Worm (Caenorhabditis elegans) whole organism, mixed stage, embryonic: ENCODE data around the gene coh-3.

Experiments used
- M03D4.4 ChIP-seq: sonication (generic microtip); optimal IDR thresholded peaks from 2 replicates; lab custom pipeline; 2017; ENCODE audit warnings: mild to moderate bottlenecking, missing genetic modification characterization, missing compliant biosample characterization
- bed-3 ChIP-seq: fragments of 200-800 bp; sonication (Bioruptor generic); optimal IDR thresholded peaks from 3 replicates; lab custom pipeline; 2018; ENCODE audit warnings: mild to moderate bottlenecking, missing genetic modification characterization, moderate library complexity, missing compliant biosample characterization
- blmp-1 ChIP-seq: fragments of 150-350 bp; optimal IDR thresholded peaks from 2 replicates; lab custom pipeline; 2014; ENCODE audit warnings: missing biosample characterization, missing genetic modification characterization
- ceh-39 ChIP-seq: fragments of 150-350 bp; optimal IDR thresholded peaks from 2 replicates; lab custom pipeline; 2014; ENCODE audit warnings: missing biosample characterization, missing genetic modification characterization
- ceh-43 ChIP-seq: fragments of 200-800 bp; sonication (Bioruptor generic); optimal IDR thresholded peaks from 2 replicates; lab custom pipeline; 2018; ENCODE audit warnings: mild to moderate bottlenecking, missing genetic modification characterization, moderate library complexity, missing compliant biosample characterization
- ceh-83 ChIP-seq: fragments of 200-800 bp; sonication (Bioruptor generic); optimal IDR thresholded peaks from 2 replicates; lab custom pipeline; 2018; ENCODE audit warnings: mild to moderate bottlenecking, missing genetic modification characterization, missing compliant biosample characterization
- ces-1 ChIP-seq: fragments of 150-350 bp; optimal IDR thresholded peaks from 2 replicates; lab custom pipeline; 2014; ENCODE audit warnings: missing biosample characterization, missing genetic modification reagents, missing genetic modification characterization
- elt-3 ChIP-seq: fragments of 150-350 bp; optimal IDR thresholded peaks from 2 replicates; lab custom pipeline; 2014; ENCODE audit warnings: missing biosample characterization, missing genetic modification characterization
- flh-1 ChIP-seq: fragments of 200-800 bp; sonication (Bioruptor generic); optimal IDR thresholded peaks from 2 replicates; lab custom pipeline; 2018; ENCODE audit warnings: mild to moderate bottlenecking, missing genetic modification characterization, moderate library complexity, missing compliant biosample characterization
- ham-2 ChIP-seq: fragments of 200-800 bp; sonication (Bioruptor generic); optimal IDR thresholded peaks from 2 replicates; lab custom pipeline; 2018; ENCODE audit warnings: mild to moderate bottlenecking, missing genetic modification characterization, missing compliant biosample characterization
- hlh-1 ChIP-seq: fragments of 150-350 bp; optimal IDR thresholded peaks from 2 replicates; lab custom pipeline; 2014; ENCODE audit warnings: missing biosample characterization, missing genetic modification reagents, missing genetic modification characterization
- lin-13 ChIP-seq: fragments of 150-350 bp; optimal IDR thresholded peaks from 2 replicates; lab custom pipeline; 2014; ENCODE audit warnings: missing biosample characterization, missing genetic modification characterization
- lin-32 ChIP-seq: fragments of 200-800 bp; sonication (Bioruptor generic); optimal IDR thresholded peaks from 2 replicates; lab custom pipeline; 2018; ENCODE audit warnings: mild to moderate bottlenecking, missing genetic modification characterization, missing compliant biosample characterization
- lsy-2 ChIP-seq: fragments of 150-350 bp; optimal IDR thresholded peaks from 2 replicates; lab custom pipeline; 2014; ENCODE audit warnings: missing biosample characterization, missing genetic modification characterization
- mab-5 ChIP-seq: fragments of 150-350 bp; optimal IDR thresholded peaks from 2 replicates; lab custom pipeline; 2014; ENCODE audit warnings: missing biosample characterization, missing genetic modification characterization
- mls-2 ChIP-seq: sonication (generic microtip); optimal IDR thresholded peaks from 2 replicates; lab custom pipeline; 2016; ENCODE audit warnings: mild to moderate bottlenecking, missing genetic modification characterization, moderate library complexity, missing compliant biosample characterization
- nhr-12 ChIP-seq: fragments of 150-350 bp; optimal IDR thresholded peaks from 2 replicates; lab custom pipeline; 2014; ENCODE audit warnings: missing biosample characterization, missing genetic modification characterization
- nhr-2 ChIP-seq: fragments of 150-350 bp; optimal IDR thresholded peaks from 2 replicates; lab custom pipeline; 2014; ENCODE audit warnings: missing biosample characterization, missing genetic modification characterization
- nhr-237 ChIP-seq: fragments of 150-350 bp; optimal IDR thresholded peaks from 2 replicates; lab custom pipeline; 2014; ENCODE audit warnings: missing biosample characterization, missing genetic modification characterization
- nhr-28 ChIP-seq: fragments of 150-350 bp; optimal IDR thresholded peaks from 2 replicates; lab custom pipeline; 2014; ENCODE audit warnings: missing biosample characterization, missing genetic modification characterization
- pha-4 ChIP-seq: fragments of 150-350 bp; optimal IDR thresholded peaks from 2 replicates; lab custom pipeline; 2018; ENCODE audit warnings: missing biosample characterization, missing genetic modification reagents, missing genetic modification characterization
- sem-2 ChIP-seq: fragments of 200-800 bp; sonication (Bioruptor generic); optimal IDR thresholded peaks from 2 replicates; lab custom pipeline; 2018; ENCODE audit warnings: mild to moderate bottlenecking, missing genetic modification characterization, missing compliant biosample characterization
- sptf-1 ChIP-seq: sonication (generic microtip); optimal IDR thresholded peaks from 2 replicates; lab custom pipeline; 2017; ENCODE audit warnings: mild to moderate bottlenecking, missing genetic modification characterization, moderate library complexity, missing compliant biosample characterization
- tbx-8 ChIP-seq: fragments of 200-800 bp; sonication (Bioruptor generic); optimal IDR thresholded peaks from 2 replicates; lab custom pipeline; 2018; ENCODE audit warnings: mild to moderate bottlenecking, missing genetic modification characterization, moderate library complexity, missing compliant biosample characterization
- unc-120 ChIP-seq: sonication (generic microtip); optimal IDR thresholded peaks from 2 replicates; lab custom pipeline; 2017; ENCODE audit warnings: missing genetic modification characterization, missing compliant biosample characterization; ENCODE audit not compliant: poor library complexity, severe bottlenecking
- unc-39 ChIP-seq: fragments of 150-350 bp; optimal IDR thresholded peaks from 2 replicates; lab custom pipeline; 2014; ENCODE audit warnings: missing biosample characterization, missing genetic modification characterization
- unc-62 ChIP-seq: fragments of 150-350 bp; optimal IDR thresholded peaks from 2 replicates; lab custom pipeline; 2014; ENCODE audit warnings: missing biosample characterization, missing genetic modification reagents, missing genetic modification characterization
- zip-8 ChIP-seq: fragments of 150-350 bp; optimal IDR thresholded peaks from 2 replicates; lab custom pipeline; 2014; ENCODE audit warnings: missing biosample characterization, missing genetic modification characterization

The coh-3 gene

ce11 chrV:14457070-14457469 lies at the start of gene coh-3:
coh-3 (plus strand) TSS chrV:14457422.
- no peak for TF ChIP-seq tbx-8 (GFP tag; lab: Kevin White, UChicago)

DNA sequence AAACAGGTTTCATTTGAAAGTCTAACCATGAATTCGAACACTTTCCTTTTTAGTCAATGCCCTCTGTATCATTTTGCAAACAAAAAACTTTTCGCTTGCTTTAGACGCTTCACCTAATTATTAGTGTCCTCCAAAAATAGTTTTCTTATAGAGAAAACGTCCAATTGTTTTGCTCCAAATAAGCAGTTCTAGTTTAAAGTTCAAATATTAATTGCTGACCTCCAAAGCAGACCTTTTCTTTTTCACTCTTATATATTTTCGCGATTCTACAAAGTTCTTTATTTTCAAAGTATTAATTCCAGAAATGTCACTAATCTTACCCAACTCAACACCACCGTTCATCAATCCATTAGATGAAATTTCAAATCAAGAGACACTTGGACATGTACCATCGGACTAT lies 48.4 kb upstream of the coh-3 start, which contains the start of gene gnrr-2:
Gene gnrr-2, plus strand, starts transcription at position 301 of the 400 bp plus-strand sequence.
- TF ChIP-seq unc-39 (tag; lab: Kevin White, UChicago) (no peak), flh-1 (GFP tag; lab: Kevin White, UChicago) (no peak), unc-120 (tag; lab: Kevin White, UChicago) (no peak), M03D4.4 (tag; lab: Kevin White, UChicago) (no peak), hlh-1 (no peak), bed-3 (GFP tag; lab: Kevin White, UChicago) (no peak), unc-62 (no peak), ceh-39 (no peak), sptf-1 (tag; lab: Kevin White, UChicago) (no peak)

DNA sequence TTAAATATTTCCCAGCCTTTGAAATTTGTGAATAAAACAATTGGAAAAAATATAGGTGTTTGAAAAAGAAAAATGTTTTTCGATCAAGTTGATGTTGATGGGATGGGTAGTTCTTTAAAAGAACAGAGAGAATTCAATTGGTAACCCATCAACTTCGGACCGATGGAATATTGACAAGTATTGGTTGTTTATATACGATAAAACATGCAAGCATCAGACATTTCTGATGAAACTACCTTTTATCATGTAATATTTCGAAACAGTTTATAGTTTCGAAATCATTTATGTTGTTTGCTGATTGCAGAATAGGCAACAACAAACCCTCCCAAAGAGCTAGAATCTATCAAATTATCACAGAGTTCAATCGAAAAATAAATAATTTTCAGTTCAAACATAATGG lies 47.3 kb upstream of the coh-3 start:
- TF ChIP-seq unc-39 (tag; lab: Kevin White, UChicago) (no peak), mab-5 (no peak), nhr-12 (no peak), sem-2 (GFP tag; lab: Kevin White, UChicago) (no peak), nhr-237 (tag; lab: Kevin White, UChicago) (no peak), M03D4.4 (tag; lab: Kevin White, UChicago) (no peak), flh-1 (GFP tag; lab: Kevin White, UChicago) (no peak), lin-32 (no peak), zip-8 (tag; lab: Kevin White, UChicago) (no peak), ces-1 (GFP tag; lab: Kevin White, UChicago) (no peak), lin-13 (tag; lab: Kevin White, UChicago) (no peak), ham-2 (GFP tag; lab: Kevin White, UChicago) (no peak), elt-3 (tag; lab: Kevin White, UChicago) (no peak)

DNA sequence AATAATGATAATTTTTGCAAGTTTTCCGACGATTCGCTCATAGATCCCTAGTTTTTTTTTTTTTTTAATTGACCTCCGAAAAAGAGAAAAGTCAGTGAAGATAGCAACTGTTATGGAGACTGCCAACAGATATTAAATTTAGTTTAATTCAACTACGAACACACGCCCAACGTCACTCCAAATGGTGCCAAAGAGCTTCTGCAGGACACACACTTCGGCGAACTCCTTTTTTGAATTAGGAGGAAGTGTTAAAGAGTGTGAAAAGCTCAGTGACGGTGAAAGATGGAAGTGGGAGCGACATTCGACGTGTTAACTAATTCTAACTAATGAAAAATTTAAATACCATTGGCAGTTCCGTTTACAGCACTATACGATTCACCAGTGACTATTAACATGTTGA lies 45.2 kb upstream of the coh-3 start:
- no peak for TF ChIP-seq nhr-12
- TF ChIP-seq nhr-28 (tag; lab: Kevin White, UChicago): no peak
- TF ChIP-seq lin-32: no peak
- TF ChIP-seq ceh-43 (GFP tag; lab: Kevin White, UChicago): no peak
- no peak for TF ChIP-seq flh-1 (GFP tag; lab: Kevin White, UChicago)
- TF ChIP-seq M03D4.4 (tag; lab: Kevin White, UChicago): no peak
- no peak for TF ChIP-seq nhr-2 (tag; lab: Kevin White, UChicago)
- no peak for TF ChIP-seq elt-3 (tag; lab: Kevin White, UChicago)
- no peak for TF ChIP-seq pha-4 (tag; lab: Kevin White, UChicago)

DNA sequence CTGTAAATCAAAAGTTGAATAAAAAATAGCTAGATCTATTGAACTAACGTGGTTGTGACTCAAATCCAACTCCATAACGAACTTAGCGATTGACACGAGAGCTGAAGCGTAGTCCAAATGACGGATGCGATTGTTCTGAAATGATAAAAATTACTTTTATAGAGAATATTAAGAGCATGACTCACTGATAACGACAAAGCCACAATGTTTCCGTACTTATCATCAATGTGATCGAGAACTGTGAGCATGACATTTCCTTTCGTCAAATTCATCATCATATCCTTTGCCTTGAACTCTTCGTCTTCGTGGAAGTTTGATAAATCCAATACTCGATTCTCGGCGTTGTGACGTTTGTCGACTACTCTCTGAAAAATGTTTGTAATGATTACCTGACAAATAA lies 43.2 kb upstream of the coh-3 start:
- no peak for TF ChIP-seq ceh-43 (GFP tag; lab: Kevin White, UChicago)
- TF ChIP-seq hlh-1: no peak
- TF ChIP-seq ceh-83 (GFP tag; lab: Kevin White, UChicago): no peak

DNA sequence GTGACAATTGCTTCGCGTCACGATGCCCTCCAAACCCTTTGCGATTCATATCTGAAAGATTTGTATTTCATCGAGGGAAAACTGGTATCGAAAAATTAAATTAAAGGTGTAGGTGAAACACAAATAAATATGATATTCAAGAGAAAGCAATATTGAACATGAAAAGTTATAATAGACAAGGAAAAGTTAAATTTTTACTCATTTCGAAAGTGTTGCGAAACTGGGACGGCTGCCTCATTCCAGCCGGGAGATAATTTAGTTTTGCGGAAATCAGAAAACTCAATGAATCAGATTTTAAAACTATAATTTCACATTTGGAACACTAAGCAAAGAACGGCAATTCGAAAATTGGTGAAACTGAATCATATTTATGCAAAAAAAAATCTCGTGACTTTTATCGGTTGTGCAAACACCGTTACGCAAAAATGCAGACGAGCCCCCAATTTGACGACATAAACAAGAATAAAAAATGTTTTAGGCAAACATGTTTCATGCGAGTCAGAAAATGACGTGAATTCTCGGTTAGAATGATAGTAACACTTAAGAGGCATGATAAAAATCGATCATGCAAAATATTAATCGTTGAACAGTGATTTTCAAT lies 42.2 kb upstream of the coh-3 start, which contains the start of the genes nxf-1 and C15H11.11:
Gene nxf-1, minus strand, starts transcription at position 51 of the 601 bp plus-strand sequence.
Gene C15H11.11, plus strand, starts transcription at position 536 of the 601 bp plus-strand sequence.
- TF ChIP-seq blmp-1 (tag; lab: Kevin White, UChicago) (no peak), elt-3 (tag; lab: Kevin White, UChicago) (no peak), M03D4.4 (tag; lab: Kevin White, UChicago) (no peak), lsy-2 (tag; lab: Kevin White, UChicago) (no peak), nhr-237 (tag; lab: Kevin White, UChicago) (no peak), pha-4 (tag; lab: Kevin White, UChicago) (peak; percentile 13), ces-1 (GFP tag; lab: Kevin White, UChicago) (peak; percentile 56), mls-2 (tag; lab: Kevin White, UChicago) (no peak), lin-32 (no peak), sptf-1 (tag; lab: Kevin White, UChicago) (no peak), ceh-39 (peak; percentile 94), nhr-2 (tag; lab: Kevin White, UChicago) (no peak)
